Worm (Caenorhabditis elegans): ENCODE measurements around the gene rpl-21.

rpl-21 gene

ce11 chrIII:8106476-8106875 is 23.6 kb downstream of the rpl-21 start:
- TF ChIP-seq zfh-2 (GFP tag; conservative IDR thresholded peaks at IDR 0.05) (no peak), F10E7.11 (tag; optimal IDR thresholded peaks at IDR 0.05) (no peak), him-1 (tag; optimal IDR thresholded peaks at IDR 0.05) (peak; percentile 69), Y67H2A.10 (GFP tag; conservative IDR thresholded peaks at IDR 0.05) (no peak), nfyb-1 (GFP tag; IDR thresholded peaks at IDR 0.05) (peak; percentile 65; the same call in 1 of the 2 replicates), madf-6 (GFP tag; IDR thresholded peaks at IDR 0.05) (peak; percentile 33; the same call in 1 of the 2 replicates), rcor-1 (GFP tag; IDR thresholded peaks at IDR 0.05) (no peak), bed-1 (GFP tag; IDR thresholded peaks at IDR 0.05) (0 out of 2 replicates have a peak, but pooled peaks have one; percentile 22), pbrm-1 (GFP tag; IDR thresholded peaks at IDR 0.05) (0 out of 2 replicates have a peak, but pooled peaks have one; percentile 38), Y79H2A.3 (GFP tag; conservative IDR thresholded peaks at IDR 0.05) (no peak), chd-7 (tag; optimal IDR thresholded peaks at IDR 0.05) (peak; percentile 35), madf-10 (tag; optimal IDR thresholded peaks at IDR 0.05) (peak; percentile 21), ZK185.1 (tag; optimal IDR thresholded peaks at IDR 0.05; ENCODE audit: poor library complexity, severe bottlenecking) (peak; percentile 70), hmg-20 (GFP tag; IDR thresholded peaks at IDR 0.05) (no peak), atf-7 (tag; optimal IDR thresholded peaks at IDR 0.05) (no peak), ets-4 (GFP tag; optimal IDR thresholded peaks at IDR 0.05) (no peak), lin-26 (GFP tag; IDR thresholded peaks at IDR 0.05) (peak; percentile 80), let-526 (GFP tag; IDR thresholded peaks at IDR 0.05) (peak; percentile 75), mes-4 (tag; optimal IDR thresholded peaks at IDR 0.05) (no peak), B0336.3 (GFP tag; IDR thresholded peaks at IDR 0.05) (no peak), F52B5.7 (tag; optimal IDR thresholded peaks at IDR 0.05) (peak; percentile 2), cebp-1 (GFP tag; IDR thresholded peaks at IDR 0.05) (no peak), cebp-1 (tag; optimal IDR thresholded peaks at IDR 0.05) (peak; percentile 53), ama-1 (optimal IDR thresholded peaks at IDR 0.05) (no peak), ama-1 (GFP tag; optimal IDR thresholded peaks at IDR 0.05) (peak in 1 of 2 experiments; percentile 57), nhr-80 (tag; optimal IDR thresholded peaks at IDR 0.05) (peak; percentile 27), mcd-1 (GFP tag; IDR thresholded peaks at IDR 0.05) (peak; percentile 39; the same call in 1 of the 2 replicates), lin-40 (tag; optimal IDR thresholded peaks at IDR 0.05) (peak; percentile 34), zim-3 (tag; optimal IDR thresholded peaks at IDR 0.05) (peak; percentile 45), attf-5 (GFP tag; optimal IDR thresholded peaks at IDR 0.05) (peak; percentile 14), sdz-38 (tag; optimal IDR thresholded peaks at IDR 0.05) (no peak), mxl-1 (tag; optimal IDR thresholded peaks at IDR 0.05) (peak; percentile 27), ztf-18 (tag; optimal IDR thresholded peaks at IDR 0.05) (peak; percentile 53), ceh-27 (GFP tag; optimal IDR thresholded peaks at IDR 0.05) (peak; percentile 59), snpc-4 (GFP tag; optimal IDR thresholded peaks at IDR 0.05) (no peak), snpc-4 (tag; optimal IDR thresholded peaks at IDR 0.05) (peak in 2 of 4 experiments; percentile 38 to 57), akir-1 (GFP tag; optimal IDR thresholded peaks at IDR 0.05) (no peak), madf-8 (GFP tag; conservative IDR thresholded peaks at IDR 0.05) (no peak), tbp1 (GFP tag; optimal IDR thresholded peaks at IDR 0.05) (peak; percentile 95), sptf-2 (GFP tag; optimal IDR thresholded peaks at IDR 0.05) (no peak), ztf-25 (GFP tag; IDR thresholded peaks at IDR 0.05) (no peak), lin-54 (GFP tag; optimal IDR thresholded peaks at IDR 0.05) (peak; percentile 31), F55B11.4 (tag; optimal IDR thresholded peaks at IDR 0.05; ENCODE audit: borderline replicate concordance, insufficient read depth) (no peak), T26A5.8 (tag; optimal IDR thresholded peaks at IDR 0.05) (no peak), attf-3 (GFP tag; conservative IDR thresholded peaks at IDR 0.05) (0 out of 2 replicates have a peak, but pooled peaks have one; percentile 22), dox-1 (GFP tag; IDR thresholded peaks at IDR 0.05) (peak; percentile 50), snpc-3.4 (tag; optimal IDR thresholded peaks at IDR 0.05) (peak; percentile 28), hmg-1.2 (GFP tag; IDR thresholded peaks at IDR 0.05) (peak; percentile 68), F49E8.2 (tag; optimal IDR thresholded peaks at IDR 0.05; ENCODE audit: insufficient read depth) (no peak)

Data from whole organism, young adult.